Worm (Caenorhabditis elegans): ENCODE results near the gene nasp-1.

Gene nasp-1

ce11 chrII:11103052-11103451 is 3.4 kb upstream of the nasp-1 start (continued):
- TF ChIP-seq zip-4 (GFP tag; optimal IDR thresholded peaks at IDR 0.05): no peak
- peak in 2 of 6 experiments; percentile 10 to 39 for TF ChIP-seq elt-3 (tag; optimal IDR thresholded peaks at IDR 0.05)
- peak; percentile 68 for TF ChIP-seq nhr-20 (tag; optimal IDR thresholded peaks at IDR 0.05)
- peak; percentile 17 for TF ChIP-seq xbp-1 (tag; optimal IDR thresholded peaks at IDR 0.05)
- peak; percentile 73 to 74 for TF ChIP-seq efl-1 (optimal IDR thresholded peaks at IDR 0.05)
- TF ChIP-seq efl-1 (GFP tag; optimal IDR thresholded peaks at IDR 0.05 in 1 of 2): peak; percentile 71 to 94
- TF ChIP-seq jun-1 (tag; optimal IDR thresholded peaks at IDR 0.05): no peak
- no peak for TF ChIP-seq sox-4 (tag; optimal IDR thresholded peaks at IDR 0.05)
- peak; percentile 19 for TF ChIP-seq unc-86 (tag; optimal IDR thresholded peaks at IDR 0.05)
- no peak for TF ChIP-seq mab-9 (GFP tag; IDR thresholded peaks at IDR 0.05)
- no peak for TF ChIP-seq lir-3 (tag; optimal IDR thresholded peaks at IDR 0.05; ENCODE audit: poor library complexity)
- TF ChIP-seq vab-15 (tag; optimal IDR thresholded peaks at IDR 0.05): no peak
- TF ChIP-seq lin-35 (GFP tag; optimal IDR thresholded peaks at IDR 0.05): peak; percentile 74 to 85
- TF ChIP-seq rnt-1 (tag; optimal IDR thresholded peaks at IDR 0.05): peak; percentile 66
- peak; percentile 22 for TF ChIP-seq tbx-2 (tag; optimal IDR thresholded peaks at IDR 0.05)
- no peak for TF ChIP-seq ceh-88 (GFP tag; IDR thresholded peaks at IDR 0.05)
- TF ChIP-seq isw-1 (GFP tag; IDR thresholded peaks at IDR 0.05): peak; percentile 26
- peak in 1 of 2 experiments; percentile 51 for TF ChIP-seq mdl-1 (tag; optimal IDR thresholded peaks at IDR 0.05)
- no peak for TF ChIP-seq Y116A8C.19 (tag; optimal IDR thresholded peaks at IDR 0.05; ENCODE audit: borderline replicate concordance)
- TF ChIP-seq nhr-47 (tag; optimal IDR thresholded peaks at IDR 0.05): peak; percentile 51
- peak; percentile 78 for TF ChIP-seq skn-1 (tag; optimal IDR thresholded peaks at IDR 0.05)
- peak; percentile 72 for TF ChIP-seq C16A3.4 (tag; optimal IDR thresholded peaks at IDR 0.05)
- TF ChIP-seq lsy-2 (tag; optimal IDR thresholded peaks at IDR 0.05): peak; percentile 67 to 88
- TF ChIP-seq lin-14 (GFP tag; optimal IDR thresholded peaks at IDR 0.05): peak; percentile 94
- peak; percentile 70 for TF ChIP-seq snu-23 (GFP tag; optimal IDR thresholded peaks at IDR 0.05)

DNA sequence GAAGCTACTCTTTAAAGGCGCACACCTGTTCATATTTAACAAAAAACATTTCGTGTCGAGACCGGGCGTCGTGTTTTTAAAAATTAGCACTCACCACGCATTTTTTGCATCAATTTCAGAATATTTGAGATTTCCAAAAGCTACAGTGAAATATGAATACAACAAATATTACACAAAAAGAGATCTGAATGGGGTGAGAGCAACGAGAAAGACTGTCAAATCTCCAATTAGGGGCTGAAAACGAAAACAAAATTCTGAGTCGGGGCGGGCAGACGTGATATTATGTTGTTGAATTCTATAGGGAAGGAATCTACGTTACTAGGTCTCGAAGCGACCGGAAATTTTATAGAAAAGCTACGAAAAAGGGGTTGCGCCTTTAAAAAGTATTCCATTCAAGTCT is 2.8 kb upstream of the nasp-1 start, which contains the start of gene C09H10.5:
Gene C09H10.5 (minus strand): TSS at position 101 of the 400 bp plus-strand sequence.
- no peak for TF ChIP-seq grh-1 (GFP tag; IDR thresholded peaks at IDR 0.05)
- no peak for TF ChIP-seq tlp-1 (tag; optimal IDR thresholded peaks at IDR 0.05)
- no peak for TF ChIP-seq nhr-77 (tag; optimal IDR thresholded peaks at IDR 0.05)
- TF ChIP-seq lin-35 (GFP tag; optimal IDR thresholded peaks at IDR 0.05): no peak
- no peak for TF ChIP-seq dpl-1 (GFP tag; optimal IDR thresholded peaks at IDR 0.05)
- TF ChIP-seq unc-62 (GFP tag; optimal IDR thresholded peaks at IDR 0.05): no peak
- TF ChIP-seq vab-15 (tag; optimal IDR thresholded peaks at IDR 0.05): no peak
- TF ChIP-seq nhr-19 (GFP tag; conservative IDR thresholded peaks at IDR 0.05): no peak
- no peak for TF ChIP-seq ets-5 (GFP tag; IDR thresholded peaks at IDR 0.05)
- no peak for TF ChIP-seq lin-15B (tag; optimal IDR thresholded peaks at IDR 0.05)
- no peak for TF ChIP-seq skn-1 (tag; optimal IDR thresholded peaks at IDR 0.05)
- TF ChIP-seq unc-86 (tag; optimal IDR thresholded peaks at IDR 0.05): no peak
- no peak for TF ChIP-seq F16B12.6 (tag; optimal IDR thresholded peaks at IDR 0.05)
- TF ChIP-seq nhr-90 (tag; optimal IDR thresholded peaks at IDR 0.05; ENCODE audit: poor library complexity): no peak
- no peak for TF ChIP-seq mep-1 (tag; optimal IDR thresholded peaks at IDR 0.05)
- no peak for TF ChIP-seq C16A3.4 (tag; optimal IDR thresholded peaks at IDR 0.05)
- no peak for TF ChIP-seq lin-13 (GFP tag; optimal IDR thresholded peaks at IDR 0.05)

DNA sequence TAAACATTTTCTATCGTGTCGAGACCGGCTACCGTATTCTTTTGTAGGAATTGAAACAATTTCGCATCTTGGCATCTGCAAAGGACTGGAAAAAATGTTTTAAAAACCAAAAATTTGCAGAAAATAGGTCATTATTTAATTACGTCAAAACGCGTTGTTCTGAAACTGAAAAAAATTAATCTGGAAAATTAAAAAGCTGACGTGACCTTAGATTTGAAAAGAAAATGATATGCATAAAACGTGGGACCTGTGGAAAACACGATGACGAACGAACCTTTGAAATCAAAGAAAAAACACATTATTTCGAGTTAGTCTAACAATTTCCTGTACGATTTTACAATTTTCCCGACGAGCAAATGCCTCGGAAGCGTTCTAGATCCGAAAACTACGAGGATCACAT is 2.2 kb upstream of the nasp-1 start, which contains the start of gene C09H10.9:
Gene C09H10.9 (plus strand): TSS at position 301 of the 400 bp plus-strand sequence.
- TF ChIP-seq grh-1 (GFP tag; IDR thresholded peaks at IDR 0.05) (no peak), fkh-10 (GFP tag; optimal IDR thresholded peaks at IDR 0.05) (no peak), nhr-237 (tag; optimal IDR thresholded peaks at IDR 0.05) (no peak), unc-30 (tag; optimal IDR thresholded peaks at IDR 0.05) (no peak)
